Fruit fly (Drosophila melanogaster) whole organism, pupa: ENCODE results near the gene PIG-Wb.

Experiments
- CG12605 ChIP-seq: fragments of 200-800 bp; sonication (Bioruptor generic); IDR thresholded peaks from 2 replicates; pipeline ENCODE4 v1.3.6; 2022; ENCODE audit warnings: missing biosample characterization, missing genetic modification characterization
- CG13204 ChIP-seq: fragments of 200-800 bp; sonication (Bioruptor generic); optimal IDR thresholded peaks from 2 replicates; lab custom pipeline; 2018; ENCODE audit warnings: missing biosample characterization, mild to moderate bottlenecking, missing genetic modification characterization, moderate library complexity
- CG15710 ChIP-seq: fragments of 200-800 bp; sonication (Bioruptor generic); optimal IDR thresholded peaks from 2 replicates; lab custom pipeline; 2018; ENCODE audit warnings: missing biosample characterization, mild to moderate bottlenecking, missing genetic modification characterization, moderate library complexity
- CG32121 ChIP-seq: fragments of 200-800 bp; sonication (Bioruptor generic); IDR thresholded peaks from 2 replicates; pipeline ENCODE4 v1.3.6; 2022; ENCODE audit warnings: missing biosample characterization, missing genetic modification characterization
- CG34367 ChIP-seq: fragments of 200-800 bp; sonication (Bioruptor generic); optimal IDR thresholded peaks from 2 replicates; lab custom pipeline; 2018; ENCODE audit warnings: missing biosample characterization, mild to moderate bottlenecking, missing genetic modification characterization
- D1 ChIP-seq: fragments of 200-800 bp; sonication (Bioruptor generic); optimal IDR thresholded peaks from 2 replicates; lab custom pipeline; 2018; ENCODE audit warnings: missing biosample characterization, mild to moderate bottlenecking, missing genetic modification characterization, moderate library complexity
- Pif1A ChIP-seq: fragments of 200-800 bp; sonication (Bioruptor generic); optimal IDR thresholded peaks from 3 replicates; lab custom pipeline; 2016; ENCODE audit warnings: missing biosample characterization, missing genetic modification characterization
- Snoo ChIP-seq: fragments of 200-800 bp; sonication (Bioruptor generic); optimal IDR thresholded peaks from 3 replicates; lab custom pipeline; 2017; ENCODE audit warnings: missing biosample characterization, mild to moderate bottlenecking, missing genetic modification characterization, inconsistent platforms
- fd96Ca ChIP-seq: fragments of 200-800 bp; sonication (Bioruptor generic); IDR thresholded peaks from 3 replicates; pipeline ENCODE4 v1.3.6; 2022; ENCODE audit warnings: missing biosample characterization, missing genetic modification characterization
- rn ChIP-seq: fragments of 200-800 bp; sonication (Bioruptor generic); IDR thresholded peaks from 2 replicates; pipeline ENCODE4 v1.3.6; 2022; ENCODE audit warnings: missing biosample characterization, missing genetic modification characterization

dm6 chr3L:1738375-1739328 lies 746 bp upstream of the PIG-Wb start, which contains the start of gene Gk2:
- TF ChIP-seq CG12605 (no peak), fd96Ca (no peak), CG15710 (no peak), CG32121 (no peak), Pif1A (GFP tag; lab: Kevin White, UChicago) (no peak), Snoo (no peak), D1 (no peak), CG13204 (no peak), CG34367 (tag; lab: Kevin White, UChicago) (no peak), rn (GFP tag; lab: Robert Waterston, UW) (no peak)
